Worm (Caenorhabditis elegans) whole organism, late embryonic: Measurements from ENCODE around the gene D2062.4.

Source experiments
- ama-1 ChIP-seq: fragments of 150-350 bp; optimal IDR thresholded peaks from 2 replicates; lab custom pipeline; 2014
- ceh-19 ChIP-seq: fragments of 200-800 bp; sonication (Bioruptor generic); optimal IDR thresholded peaks from 2 replicates; lab custom pipeline; 2018; ENCODE audit warnings: mild to moderate bottlenecking, missing genetic modification characterization, missing compliant biosample characterization
- ceh-31 ChIP-seq: sonication (generic microtip); optimal IDR thresholded peaks from 2 replicates; lab custom pipeline; 2016; ENCODE audit warnings: missing genetic modification characterization, missing compliant biosample characterization
- che-1 ChIP-seq: sonication (generic microtip); optimal IDR thresholded peaks from 2 replicates; lab custom pipeline; 2016; ENCODE audit warnings: mild to moderate bottlenecking, missing genetic modification characterization, missing compliant biosample characterization
- dve-1 ChIP-seq: sonication (generic microtip); optimal IDR thresholded peaks from 2 replicates; lab custom pipeline; 2017; ENCODE audit warnings: antibody characterized with exemption, mild to moderate bottlenecking, missing genetic modification characterization, missing compliant biosample characterization
- elt-4 ChIP-seq: sonication (generic microtip); optimal IDR thresholded peaks from 2 replicates; lab custom pipeline; 2016; ENCODE audit warnings: missing genetic modification characterization, missing compliant biosample characterization
- eyg-1 ChIP-seq: sonication (generic microtip); optimal IDR thresholded peaks from 2 replicates; lab custom pipeline; 2016; ENCODE audit warnings: missing genotype, missing genetic modification characterization, missing compliant biosample characterization
- hlh-13 ChIP-seq: fragments of 200-800 bp; sonication (Bioruptor generic); optimal IDR thresholded peaks from 2 replicates; lab custom pipeline; 2018; ENCODE audit warnings: mild to moderate bottlenecking, missing genetic modification characterization, missing compliant biosample characterization
- lim-6 ChIP-seq: sonication (generic microtip); optimal IDR thresholded peaks from 2 replicates; lab custom pipeline; 2016; ENCODE audit warnings: missing genetic modification characterization, missing compliant biosample characterization
- nhr-11 ChIP-seq: fragments of 150-350 bp; optimal IDR thresholded peaks from 2 replicates; lab custom pipeline; 2014; ENCODE audit warnings: missing biosample characterization, missing genetic modification characterization
- pax-1 ChIP-seq: fragments of 150-350 bp; optimal IDR thresholded peaks from 2 replicates; lab custom pipeline; 2014; ENCODE audit warnings: missing biosample characterization, missing genetic modification characterization
- tbx-7 ChIP-seq: sonication (generic microtip); optimal IDR thresholded peaks from 2 replicates; lab custom pipeline; 2016; ENCODE audit warnings: missing genotype, missing genetic modification characterization, missing compliant biosample characterization
- ttx-3 ChIP-seq: sonication (generic microtip); optimal IDR thresholded peaks from 2 replicates; lab custom pipeline; 2016; ENCODE audit warnings: missing genetic modification reagents, missing genetic modification characterization, missing compliant biosample characterization
- ztf-16 ChIP-seq: sonication (generic microtip); optimal IDR thresholded peaks from 2 replicates; lab custom pipeline; 2017; ENCODE audit warnings: missing genetic modification characterization, missing compliant biosample characterization

DNA sequence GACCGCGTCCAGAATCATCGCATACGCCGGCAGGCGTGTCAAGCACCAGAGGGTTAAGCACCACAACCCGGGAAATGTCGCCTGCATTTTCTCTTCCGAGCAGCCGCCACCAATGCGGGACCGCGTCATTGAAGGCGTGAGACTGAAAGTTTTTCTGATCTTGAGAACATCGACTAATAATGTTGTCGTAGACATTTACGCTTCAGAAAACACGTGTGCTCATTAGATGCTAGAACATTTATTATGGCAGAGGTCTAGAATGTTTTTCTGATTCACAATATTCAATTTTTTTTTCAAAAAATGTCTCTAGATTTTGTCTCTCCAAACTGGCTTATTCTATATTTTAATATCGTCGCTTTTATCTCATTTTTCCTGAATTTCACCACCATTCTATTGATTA lies 33.4 kb downstream of the D2062.4 start, which contains the start of gene sri-47:
- TF ChIP-seq ceh-31, result no peak
- no peak for TF ChIP-seq ama-1 (lab: Kevin White, UChicago)
- no peak for TF ChIP-seq ttx-3 (tag; lab: Kevin White, UChicago)
- no peak for TF ChIP-seq hlh-13 (GFP tag; lab: Kevin White, UChicago)
- no peak for TF ChIP-seq nhr-11
- no peak for TF ChIP-seq pax-1 (tag; lab: Kevin White, UChicago)
- TF ChIP-seq eyg-1 (tag; lab: Kevin White, UChicago), result no peak
- no peak for TF ChIP-seq dve-1 (tag; lab: Kevin White, UChicago)
- no peak for TF ChIP-seq lim-6
- no peak for TF ChIP-seq ztf-16
- no peak for TF ChIP-seq elt-4 (tag; lab: Kevin White, UChicago)
- no peak for TF ChIP-seq che-1 (tag; lab: Kevin White, UChicago)
- TF ChIP-seq ceh-19 (GFP tag; lab: Kevin White, UChicago), result no peak
- TF ChIP-seq tbx-7 (tag; lab: Kevin White, UChicago), result no peak
